Worm (Caenorhabditis elegans) whole organism, L1 larva: ENCODE data around the gene fem-3.

Experiments used
- ces-1 ChIP-seq: fragments of 150-350 bp; optimal IDR thresholded peaks from 2 replicates; lab custom pipeline; 2014; ENCODE audit warnings: missing biosample characterization, missing genetic modification reagents, missing genetic modification characterization
- efl-3 ChIP-seq: fragments of 200-800 bp; sonication (Bioruptor generic); optimal IDR thresholded peaks from 2 replicates; lab custom pipeline; 2018; ENCODE audit warnings: mild to moderate bottlenecking, missing genetic modification characterization, missing compliant biosample characterization
- egl-13 ChIP-seq: sonication (generic microtip); optimal IDR thresholded peaks from 2 replicates; lab custom pipeline; 2016; ENCODE audit warnings: missing genotype, missing genetic modification reagents, missing genetic modification characterization, missing compliant biosample characterization
- isw-1 ChIP-seq: fragments of 200-800 bp; sonication (Bioruptor generic); IDR thresholded peaks from 2 replicates; pipeline ENCODE4 v1.3.6; 2022; ENCODE audit warnings: missing genetic modification characterization, missing compliant biosample characterization
- nhr-28 ChIP-seq: fragments of 150-350 bp; optimal IDR thresholded peaks from 2 replicates; lab custom pipeline; 2014; ENCODE audit warnings: missing biosample characterization, missing genetic modification characterization
- snpc-4 ChIP-seq: fragments of 150-350 bp; optimal IDR thresholded peaks from 2 replicates; lab custom pipeline; 2014; ENCODE audit warnings: missing biosample characterization, missing genetic modification characterization
- sup-37 ChIP-seq: fragments of 200-800 bp; sonication (Bioruptor generic); optimal IDR thresholded peaks from 2 replicates; lab custom pipeline; 2018; ENCODE audit warnings: mild to moderate bottlenecking, missing genetic modification characterization, missing compliant biosample characterization
- ztf-11 ChIP-seq, 2 experiments: sonication (generic microtip); optimal IDR thresholded peaks; 2 replicates each; lab custom pipeline; 2016 to 2017; ENCODE audit warnings: missing genetic modification characterization in 2 of 2, missing biosample characterization in 1 of 2, missing compliant biosample characterization in 1 of 2

DNA sequence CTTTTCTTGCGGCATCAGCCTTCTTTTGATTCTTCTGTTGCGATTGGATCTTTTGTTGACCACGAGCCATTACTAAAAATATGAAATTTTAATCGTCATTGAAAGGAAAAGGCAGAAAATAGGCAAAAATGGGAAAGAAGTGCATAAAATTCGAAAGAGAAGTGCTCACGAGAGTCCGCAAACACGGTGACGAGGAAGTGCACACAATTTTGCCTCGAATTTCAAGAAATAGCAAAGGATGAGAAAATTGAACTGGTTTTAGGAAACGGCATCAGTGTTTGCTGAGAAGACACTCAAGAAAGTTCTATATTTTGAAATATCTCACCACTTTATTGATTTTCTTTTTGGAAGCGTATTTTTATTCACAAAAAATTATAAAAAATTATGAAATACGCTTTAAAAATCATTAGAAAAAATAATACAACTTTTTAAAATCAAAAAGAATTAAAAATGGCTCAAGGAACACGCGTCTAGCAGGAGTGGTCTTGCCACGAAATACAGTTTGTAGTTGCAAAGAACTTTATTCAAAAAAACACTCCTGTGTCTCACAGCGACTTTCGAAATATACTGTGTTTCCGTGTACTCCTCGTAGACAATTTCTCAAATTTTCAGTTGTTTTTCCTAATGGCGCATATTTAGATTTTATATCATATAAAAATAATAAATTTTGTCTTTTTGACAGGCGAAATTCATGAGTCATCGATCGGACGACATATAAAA is 8.4 kb upstream of the fem-3 start, which contains the start of the genes znf-706 and cpna-3:
- TF ChIP-seq ces-1 (GFP tag; lab: Kevin White, UChicago): no peak
- no peak for TF ChIP-seq efl-3 (GFP tag; lab: Kevin White, UChicago)
- TF ChIP-seq isw-1: no peak
- TF ChIP-seq nhr-28 (tag; lab: Kevin White, UChicago): no peak
- TF ChIP-seq ztf-11 (tag; optimal IDR thresholded peaks at IDR 0.05; lab: Kevin White, UChicago): no peak
- TF ChIP-seq egl-13 (tag; lab: Kevin White, UChicago): no peak
- TF ChIP-seq snpc-4: no peak
- no peak for TF ChIP-seq sup-37
